Worm (Caenorhabditis elegans) whole organism, L3 larva: ENCODE data around the gene F19C7.4.

Experiments
- R02D3.7 ChIP-seq: fragments of 150-350 bp; optimal IDR thresholded peaks from 2 replicates; lab custom pipeline; 2014; ENCODE audit warnings: missing biosample characterization, missing genetic modification characterization
- ama-1 ChIP-seq: fragments of 150-350 bp; optimal IDR thresholded peaks from 2 replicates; lab custom pipeline; 2018
- ceh-28 ChIP-seq: fragments of 150-350 bp; optimal IDR thresholded peaks from 2 replicates; lab custom pipeline; 2014; ENCODE audit warnings: missing biosample characterization, missing genetic modification reagents, missing genetic modification characterization
- fkh-10 ChIP-seq: sonication (generic microtip); optimal IDR thresholded peaks from 2 replicates; lab custom pipeline; 2017; ENCODE audit warnings: missing biosample characterization, missing genetic modification reagents, missing genetic modification characterization
- fos-1 ChIP-seq: fragments of 150-350 bp; optimal IDR thresholded peaks from 2 replicates; lab custom pipeline; 2014; ENCODE audit warnings: missing biosample characterization, missing genetic modification characterization
- mdl-1 ChIP-seq: fragments of 150-350 bp; optimal IDR thresholded peaks from 2 replicates; lab custom pipeline; 2014; ENCODE audit warnings: missing biosample characterization, missing genetic modification characterization
- nfya-1 ChIP-seq: sonication (generic microtip); optimal IDR thresholded peaks from 2 replicates; lab custom pipeline; 2017; ENCODE audit warnings: missing genetic modification characterization, mild to moderate bottlenecking, missing compliant biosample characterization, antibody characterized with exemption, moderate library complexity; ENCODE audit not compliant: insufficient read depth
- nhr-11 ChIP-seq: fragments of 150-350 bp; optimal IDR thresholded peaks from 2 replicates; lab custom pipeline; 2014; ENCODE audit warnings: missing biosample characterization, missing genetic modification characterization
- nhr-237 ChIP-seq: fragments of 150-350 bp; optimal IDR thresholded peaks from 2 replicates; lab custom pipeline; 2014; ENCODE audit warnings: missing biosample characterization, missing genetic modification characterization
- pqm-1 ChIP-seq: fragments of 150-350 bp; optimal IDR thresholded peaks from 2 replicates; lab custom pipeline; 2017; ENCODE audit warnings: missing biosample characterization, missing genetic modification characterization, inconsistent platforms
- skn-1 ChIP-seq: fragments of 150-350 bp; optimal IDR thresholded peaks from 2 replicates; lab custom pipeline; 2014; ENCODE audit warnings: missing biosample characterization, missing genetic modification characterization
- snpc-4 ChIP-seq: fragments of 150-350 bp; optimal IDR thresholded peaks from 2 replicates; lab custom pipeline; 2014; ENCODE audit warnings: missing biosample characterization, missing genetic modification characterization
- tbx-2 ChIP-seq: sonication (generic microtip); optimal IDR thresholded peaks from 2 replicates; lab custom pipeline; 2016; ENCODE audit warnings: mild to moderate bottlenecking, missing genetic modification characterization, missing compliant biosample characterization
- zag-1 ChIP-seq: fragments of 150-350 bp; optimal IDR thresholded peaks from 2 replicates; lab custom pipeline; 2014; ENCODE audit warnings: missing biosample characterization, missing genetic modification characterization

DNA sequence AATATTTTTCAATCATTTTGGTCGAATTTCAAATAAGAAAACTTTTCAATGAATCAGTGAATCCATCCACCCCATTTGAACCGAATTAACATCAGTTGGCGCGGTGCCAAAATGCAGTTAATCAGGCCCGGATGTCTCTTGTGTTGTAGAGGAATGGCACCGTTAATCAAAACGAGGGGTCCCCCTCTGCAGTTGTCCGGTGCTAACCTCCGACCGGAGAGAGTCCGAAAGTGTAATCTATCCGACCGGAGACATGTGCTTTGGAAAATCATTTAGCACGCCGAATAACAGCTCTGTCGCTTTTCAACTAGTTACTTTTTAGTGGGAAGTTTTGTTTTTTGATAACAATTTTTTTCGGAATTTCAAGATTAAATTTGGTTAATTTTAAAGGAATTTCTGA is 42.6 kb downstream of the F19C7.4 start:
- TF ChIP-seq mdl-1: no peak
- no peak for TF ChIP-seq skn-1 (tag; lab: Kevin White, UChicago)
- TF ChIP-seq ceh-28 (tag; lab: Kevin White, UChicago): no peak
- no peak for TF ChIP-seq ama-1 (lab: Kevin White, UChicago)
- no peak for TF ChIP-seq R02D3.7 (tag; lab: Kevin White, UChicago)
- no peak for TF ChIP-seq fos-1
- TF ChIP-seq nhr-237 (tag; lab: Kevin White, UChicago): no peak
- no peak for TF ChIP-seq tbx-2 (tag; lab: Kevin White, UChicago)
- no peak for TF ChIP-seq pqm-1
- TF ChIP-seq nhr-11 (tag; lab: Kevin White, UChicago): no peak
- no peak for TF ChIP-seq snpc-4 (tag; lab: Kevin White, UChicago)
- TF ChIP-seq zag-1: no peak
- TF ChIP-seq nfya-1: no peak
- no peak for TF ChIP-seq fkh-10
